Fruit fly (Drosophila melanogaster): Measurements from ENCODE around the gene Fkbp39.

Fkbp39 gene

dm6 chr3R:15371833-15372232 is 38.9 kb upstream of the Fkbp39 start, which contains the start of the genes Ccm3 and CG6136 (continued):
- TF ChIP-seq zf30C (GFP tag; optimal IDR thresholded peaks at IDR 0.05) (no peak), CG12659 (GFP tag; optimal IDR thresholded peaks at IDR 0.05) (peak; percentile 69), CkIIα-i1 (GFP tag; IDR thresholded peaks at IDR 0.05) (no peak), CG9876 (GFP tag; optimal IDR thresholded peaks at IDR 0.05) (no peak), ERR (GFP tag; optimal IDR thresholded peaks at IDR 0.05) (peak; percentile 21), sug (tag; optimal IDR thresholded peaks at IDR 0.05) (peak; percentile 58), lola (GFP tag; optimal IDR thresholded peaks at IDR 0.05) (no peak), CG10654 (GFP tag; optimal IDR thresholded peaks at IDR 0.05) (peak; percentile 21), Rfx (GFP tag; IDR thresholded peaks at IDR 0.05) (peak; percentile 86), lmd (GFP tag; IDR thresholded peaks at IDR 0.05) (peak; percentile 16; the same call in 1 of the 2 replicates), CG9797 (GFP tag; optimal IDR thresholded peaks at IDR 0.05) (peak; percentile 26), Adf1 (GFP tag; IDR thresholded peaks at IDR 0.05) (peak; percentile 41; the same call in 1 of the 2 replicates), Ets97D (GFP tag; optimal IDR thresholded peaks at IDR 0.05) (peak; percentile 76), CG7271 (tag; optimal IDR thresholded peaks at IDR 0.05) (peak; percentile 6), onecut (GFP tag; IDR thresholded peaks at IDR 0.05) (no peak), CG1792 (GFP tag; optimal IDR thresholded peaks at IDR 0.05) (peak; percentile 57), NC2β (GFP tag; optimal IDR thresholded peaks at IDR 0.05) (peak; percentile 35), MBD-R2 (GFP tag; IDR thresholded peaks at IDR 0.05) (peak; percentile 97), chn (GFP tag; optimal IDR thresholded peaks at IDR 0.05) (peak; percentile 17), Doc2 (GFP tag; IDR thresholded peaks at IDR 0.05) (no peak), CG13624 (GFP tag; optimal IDR thresholded peaks at IDR 0.05) (peak; percentile 74), CHES-1-like (GFP tag; optimal IDR thresholded peaks at IDR 0.05) (peak; percentile 81), crp (GFP tag; optimal IDR thresholded peaks at IDR 0.05) (peak; percentile 56 to 93), Hsf (GFP tag; optimal IDR thresholded peaks at IDR 0.05) (peak; percentile 35), unc-4 (GFP tag; IDR thresholded peaks at IDR 0.05; ENCODE audit: partially characterized antibody) (peak; percentile 92), Chrac-16 (GFP tag; optimal IDR thresholded peaks at IDR 0.05) (no peak), CG10366 (GFP tag; IDR thresholded peaks at IDR 0.05) (peak; percentile 23; the same call in 1 of the 2 replicates), cg (GFP tag; optimal IDR thresholded peaks at IDR 0.05) (no peak), CG8924 (tag; optimal IDR thresholded peaks at IDR 0.05) (peak; percentile 57), ato (GFP tag; IDR thresholded peaks at IDR 0.05; ENCODE audit: partially characterized antibody) (peak; percentile 95), ci (GFP tag; IDR thresholded peaks at IDR 0.05) (peak; percentile 64; the same call in 2 of the 3 replicates), bcd (GFP tag; optimal IDR thresholded peaks at IDR 0.05) (peak; percentile 28), CG31441 (GFP tag; IDR thresholded peaks at IDR 0.05) (no peak), Bteb2 (GFP tag; optimal IDR thresholded peaks at IDR 0.05) (peak; percentile 42), bbx (GFP tag; IDR thresholded peaks at IDR 0.05; ENCODE audit: partially characterized antibody) (peak; percentile 95), Taf1 (GFP tag; IDR thresholded peaks at IDR 0.05) (0 out of 2 replicates have a peak, but pooled peaks have one; percentile 8), CG11085 (GFP tag; IDR thresholded peaks at IDR 0.05) (no peak), CG2889 (GFP tag; IDR thresholded peaks at IDR 0.05) (no peak), CG7786 (GFP tag; optimal IDR thresholded peaks at IDR 0.05) (peak; percentile 62), CG14860 (GFP tag; IDR thresholded peaks at IDR 0.05; ENCODE audit: partially characterized antibody) (peak; percentile 90), phol (tag; optimal IDR thresholded peaks at IDR 0.05) (peak; percentile 25), Max (GFP tag; optimal IDR thresholded peaks at IDR 0.05) (peak; percentile 59), Hr39 (optimal IDR thresholded peaks at IDR 0.05) (peak; percentile 64), Gsc (GFP tag; IDR thresholded peaks at IDR 0.05) (no peak), CG17385 (GFP tag; optimal IDR thresholded peaks at IDR 0.05) (peak; percentile 41), zfh1 (GFP tag; IDR thresholded peaks at IDR 0.05) (peak; percentile 70; the same call in 2 of the 3 replicates), row (GFP tag; IDR thresholded peaks at IDR 0.05) (peak; percentile 17; the same call in 1 of the 3 replicates), Lhr (GFP tag; optimal IDR thresholded peaks at IDR 0.05) (no peak), jumu (GFP tag; optimal IDR thresholded peaks at IDR 0.05) (peak; percentile 2), CG11398 (GFP tag; optimal IDR thresholded peaks at IDR 0.05) (no peak), E2f2 (GFP tag; IDR thresholded peaks at IDR 0.05) (peak; percentile 66)

Data from whole organism, embryonic.